Fruit fly (Drosophila melanogaster): Measurements from ENCODE around the gene Gr93d.
A peak's percentile ranks its signal among the peaks of the same experiment; 100 is the strongest.

Gr93d gene

DNA sequence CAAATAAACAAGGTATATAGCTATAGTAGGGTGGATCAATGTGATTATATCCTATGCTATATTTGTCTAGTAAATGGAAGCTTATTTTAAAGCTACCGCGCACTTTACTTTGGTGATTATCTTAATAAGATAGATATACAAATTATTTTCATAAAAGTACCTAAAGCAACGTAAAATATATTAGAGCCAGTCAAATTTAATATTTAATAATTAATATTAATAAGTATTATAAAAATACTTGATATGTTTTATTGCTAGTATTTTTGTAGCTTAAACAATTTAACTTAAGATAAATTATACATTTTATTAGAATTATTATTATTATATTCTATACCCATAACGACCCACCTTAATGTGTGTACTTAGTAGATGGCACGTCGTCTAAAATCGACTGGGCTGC is 6.8 kb downstream of the Gr93d start:
- peak; percentile 92 for TF ChIP-seq CG17801 (GFP tag; optimal IDR thresholded peaks at IDR 0.05; ENCODE audit: partially characterized antibody)

DNA sequence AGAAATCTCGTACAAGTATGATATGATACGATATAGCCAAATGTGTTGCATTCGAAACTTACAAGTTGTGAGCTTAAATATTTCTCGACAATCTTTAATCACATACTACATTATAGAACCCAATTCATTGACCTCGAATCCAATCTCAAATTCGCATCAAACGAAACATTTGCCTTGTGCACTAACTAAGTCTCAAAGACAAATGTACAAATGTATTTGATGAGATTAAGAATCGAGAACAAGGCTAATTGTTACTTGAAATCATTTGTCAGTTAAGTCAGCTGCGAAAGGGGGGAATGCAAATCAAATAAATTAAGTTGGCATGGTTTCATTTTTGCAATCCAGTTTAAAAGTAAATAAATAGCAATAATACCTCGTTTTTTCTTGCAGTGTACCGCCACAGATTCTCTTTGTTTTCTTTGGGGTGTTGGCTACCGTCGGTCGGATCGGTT is 7.9 kb downstream of the Gr93d start:
- no peak for TF ChIP-seq CG17801 (GFP tag; optimal IDR thresholded peaks at IDR 0.05; ENCODE audit: partially characterized antibody)

- TF ChIP-seq CG17801 (GFP tag; optimal IDR thresholded peaks at IDR 0.05; ENCODE audit: partially characterized antibody): no peak
These were observed 9.1 kb downstream of the Gr93d start for dm6 chr3R:21837069-21837977.

DNA sequence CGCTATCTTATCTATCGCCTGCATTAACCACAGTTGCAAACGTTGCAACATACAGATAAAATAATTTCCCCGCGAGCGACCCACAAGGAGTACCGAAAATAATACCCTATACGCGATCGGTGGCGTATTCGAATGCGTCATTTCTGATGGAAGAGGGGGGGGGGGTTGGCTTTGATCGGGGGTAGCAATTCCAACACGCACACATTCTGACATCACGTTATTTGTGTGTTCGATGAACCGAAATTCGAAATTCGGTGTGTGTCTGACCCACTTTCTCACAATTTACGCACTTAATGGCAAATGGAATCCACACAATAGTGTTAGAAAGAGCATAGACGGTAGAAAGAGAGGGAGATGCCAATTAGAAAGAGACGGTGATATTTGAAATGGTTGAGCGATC is 9.8 kb downstream of the Gr93d start:
- TF ChIP-seq CG17801 (GFP tag; optimal IDR thresholded peaks at IDR 0.05; ENCODE audit: partially characterized antibody): no peak

DNA sequence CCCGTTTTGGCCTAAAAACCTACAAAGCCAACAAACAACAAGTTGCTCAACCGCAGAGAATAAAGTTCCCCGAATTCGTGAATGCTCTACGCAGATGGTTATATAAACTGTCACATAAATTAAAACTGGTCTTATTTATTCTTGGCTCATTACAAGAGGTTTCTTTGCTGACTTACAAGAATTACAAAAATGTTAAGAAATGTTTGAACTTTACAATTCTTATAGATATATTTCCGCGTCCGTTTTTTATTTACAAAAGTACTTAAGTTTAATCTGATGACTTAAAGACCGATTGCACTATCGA is 10.3 kb downstream of the Gr93d start:
- no peak for TF ChIP-seq CG17801 (GFP tag; optimal IDR thresholded peaks at IDR 0.05; ENCODE audit: partially characterized antibody)

DNA sequence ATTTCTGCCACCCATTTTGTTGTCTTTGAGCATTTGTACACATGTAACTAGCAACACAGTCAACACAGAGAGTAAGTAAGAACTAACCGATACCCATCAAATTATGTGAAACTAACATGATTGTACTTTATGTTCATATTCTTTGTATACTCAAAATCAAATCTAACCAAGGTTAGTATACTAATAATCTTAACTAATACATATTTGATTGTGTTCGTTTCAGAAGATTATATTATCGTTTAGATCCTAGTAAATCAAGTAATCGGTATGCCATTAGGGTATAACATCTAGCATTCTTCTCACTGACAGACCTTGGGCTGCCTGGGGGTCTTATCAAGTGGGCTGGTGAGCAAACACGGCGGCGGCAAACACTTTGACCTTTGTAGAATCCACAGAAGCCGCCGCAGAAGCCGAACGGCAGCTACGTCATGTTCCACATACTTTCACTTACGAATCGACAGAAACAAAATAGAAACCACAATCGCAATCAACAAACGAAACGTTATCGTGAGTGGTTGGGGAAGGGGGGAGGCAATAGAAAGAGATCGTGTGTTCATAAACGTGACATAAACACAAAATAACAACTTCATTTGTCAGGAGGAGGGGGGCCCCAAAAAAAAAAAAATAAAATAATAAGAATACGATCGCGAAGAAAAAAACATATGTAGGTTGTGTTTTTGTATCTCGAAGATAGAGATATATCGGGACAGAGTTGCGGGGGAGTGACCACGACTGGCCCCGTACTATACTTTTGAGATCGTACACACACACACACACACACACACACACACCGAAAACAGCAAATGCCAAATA is 10.9 kb downstream of the Gr93d start:
- no peak for TF ChIP-seq CG17801 (GFP tag; optimal IDR thresholded peaks at IDR 0.05; ENCODE audit: partially characterized antibody)

DNA sequence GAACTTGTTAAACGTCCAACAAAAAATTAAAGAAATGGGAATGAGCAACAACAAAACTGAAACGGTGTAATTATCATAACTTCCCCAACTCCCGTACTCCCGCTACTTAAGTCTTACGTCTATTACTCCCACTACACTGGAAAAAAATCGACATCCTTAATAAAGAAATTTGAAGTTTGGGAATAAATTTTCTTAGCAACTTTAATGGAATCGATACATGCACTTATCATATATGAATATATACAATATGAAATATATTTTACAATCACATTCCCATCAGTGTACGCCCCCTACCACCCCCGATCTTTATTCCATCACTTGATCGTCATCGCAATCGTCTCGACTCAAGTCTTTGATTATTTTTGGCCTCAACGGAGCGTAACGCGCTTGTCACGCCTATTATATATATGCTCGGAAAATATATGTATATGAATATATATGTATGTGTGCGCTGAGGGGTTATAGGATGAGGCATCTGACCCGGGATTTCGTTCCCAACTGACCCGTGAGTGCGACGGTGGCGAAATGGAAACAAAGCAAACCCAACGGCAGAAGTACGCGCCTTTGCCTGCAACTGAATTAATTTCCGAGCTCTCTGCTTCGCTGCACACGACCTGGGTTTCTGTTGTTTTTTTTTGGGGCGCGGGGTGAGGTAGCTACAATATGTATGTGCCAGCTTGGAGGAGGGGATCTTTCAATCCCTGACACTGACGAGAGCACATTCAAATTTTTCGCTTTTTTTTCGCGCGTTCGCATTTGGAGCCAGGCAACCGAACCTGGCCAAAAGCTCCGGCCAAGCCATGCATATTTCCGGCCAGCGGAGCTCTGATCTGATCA is 12.0 kb downstream of the Gr93d start:
- TF ChIP-seq CG17801 (GFP tag; optimal IDR thresholded peaks at IDR 0.05; ENCODE audit: partially characterized antibody): no peak

- no peak for TF ChIP-seq CG17801 (GFP tag; optimal IDR thresholded peaks at IDR 0.05; ENCODE audit: partially characterized antibody)
These were observed 14.3 kb downstream of the Gr93d start, which contains the start of gene Gr93a for dm6 chr3R:21832203-21832602. Gr93a (plus strand) TSS chr3R:21832503.

DNA sequence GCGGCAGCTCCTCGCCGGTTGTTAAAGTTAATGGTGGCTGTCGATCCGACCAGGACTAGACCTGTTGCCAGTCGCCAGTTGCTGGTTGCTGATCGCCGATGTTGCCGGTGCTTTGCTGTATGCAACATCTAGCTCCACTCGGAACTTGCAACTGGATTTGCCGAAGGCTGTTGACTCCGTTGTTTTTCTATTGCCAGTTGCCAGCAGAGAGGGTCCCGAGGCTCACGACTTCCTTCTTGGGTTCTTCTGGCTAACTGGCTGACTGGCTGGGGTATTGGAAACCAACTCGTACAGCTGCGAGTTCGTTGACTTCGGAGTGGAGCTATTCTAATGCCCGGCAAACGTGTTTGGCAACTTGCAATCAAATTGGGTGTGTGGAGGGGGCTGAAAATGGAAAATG is 15.4 kb downstream of the Gr93d start:
- no peak for TF ChIP-seq CG17801 (GFP tag; optimal IDR thresholded peaks at IDR 0.05; ENCODE audit: partially characterized antibody)

DNA sequence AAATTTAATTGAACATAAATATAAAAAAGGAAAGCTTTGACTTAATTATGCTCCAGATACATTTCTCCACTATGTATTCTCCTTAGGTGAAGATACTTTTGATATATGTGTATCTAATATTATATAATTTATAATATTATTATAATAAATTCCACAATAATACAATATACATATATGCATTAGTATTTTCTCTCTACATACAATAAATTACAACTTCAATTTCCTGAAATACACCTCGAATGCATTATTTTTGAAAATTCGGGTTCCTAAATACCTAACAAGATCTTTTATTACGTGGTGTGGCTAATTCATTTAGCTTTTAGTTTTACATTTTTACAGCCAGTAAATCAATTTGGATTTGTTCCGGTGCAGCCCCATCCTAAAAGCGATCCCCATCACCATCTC is 16.2 kb downstream of the Gr93d start:
- no peak for TF ChIP-seq CG17801 (GFP tag; optimal IDR thresholded peaks at IDR 0.05; ENCODE audit: partially characterized antibody)

dm6 chr3R:21829487-21829957 is 16.9 kb downstream of the Gr93d start:
- TF ChIP-seq CG17801 (GFP tag; optimal IDR thresholded peaks at IDR 0.05; ENCODE audit: partially characterized antibody): no peak

dm6 chr3R:21828785-21829486 is 17.5 kb downstream of the Gr93d start:
- no peak for TF ChIP-seq CG17801 (GFP tag; optimal IDR thresholded peaks at IDR 0.05; ENCODE audit: partially characterized antibody)

DNA sequence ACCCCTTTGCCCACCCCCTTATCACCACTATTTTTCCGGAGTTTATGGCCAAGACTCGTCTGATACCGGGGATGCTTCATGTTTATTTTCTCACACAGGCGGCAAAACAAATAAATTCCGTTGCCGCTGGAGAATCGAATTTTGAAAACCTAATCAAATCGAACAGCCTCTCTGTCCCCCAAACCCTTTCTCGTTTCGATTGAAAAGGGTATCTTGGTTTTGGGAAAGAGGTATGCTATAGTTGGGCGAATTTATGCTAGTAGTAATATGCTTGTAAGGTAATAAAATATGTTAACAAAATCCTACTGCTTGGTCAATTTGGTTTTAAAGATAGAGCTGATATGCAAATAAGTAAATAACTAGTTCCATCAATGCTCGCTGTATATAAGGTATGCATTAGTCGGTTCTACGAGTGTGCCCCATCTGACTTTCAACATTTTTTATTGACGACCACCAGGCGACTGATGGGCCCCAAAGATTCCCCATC is 18.4 kb downstream of the Gr93d start:
- TF ChIP-seq CG17801 (GFP tag; optimal IDR thresholded peaks at IDR 0.05; ENCODE audit: partially characterized antibody): no peak

dm6 chr3R:21827453-21828039 is 18.9 kb downstream of the Gr93d start:
- TF ChIP-seq CG17801 (GFP tag; optimal IDR thresholded peaks at IDR 0.05; ENCODE audit: partially characterized antibody): no peak

Data from ovary, adult (tissue).